Fruit fly (Drosophila melanogaster) whole organism, embryonic: ENCODE results near the gene Lasp.

Experiments used
- Antp ChIP-seq: fragments of 200-800 bp; sonication (Bioruptor generic); optimal IDR thresholded peaks from 3 replicates; lab custom pipeline; 2016; ENCODE audit warnings: missing biosample characterization, missing genetic modification characterization
- Bdp1 ChIP-seq: fragments of 200-800 bp; sonication (Bioruptor generic); optimal IDR thresholded peaks from 3 replicates; lab custom pipeline; 2016; ENCODE audit warnings: missing biosample characterization, missing genetic modification characterization
- Blimp-1 ChIP-seq: fragments of 200-800 bp; sonication (Bioruptor generic); optimal IDR thresholded peaks from 3 replicates; lab custom pipeline; 2018; ENCODE audit warnings: missing biosample characterization, missing genetic modification characterization, mild to moderate bottlenecking, moderate library complexity, missing genetic modification reagents
- CG10209 ChIP-seq: fragments of 200-800 bp; sonication (Bioruptor generic); optimal IDR thresholded peaks from 3 replicates; lab custom pipeline; 2017; ENCODE audit warnings: missing biosample characterization, mild to moderate bottlenecking, missing genetic modification characterization, missing genetic modification reagents
- CG10979 ChIP-seq: fragments of 200-800 bp; sonication (Bioruptor generic); optimal IDR thresholded peaks from 2 replicates; lab custom pipeline; 2018; ENCODE audit warnings: missing biosample characterization, mild to moderate bottlenecking, missing genetic modification characterization, moderate library complexity
- CG11093 ChIP-seq: fragments of 200-800 bp; sonication (Bioruptor generic); IDR thresholded peaks from 3 replicates; pipeline ENCODE4 v1.3.6; 2022; ENCODE audit warnings: missing biosample characterization, missing genetic modification characterization
- CG11695 ChIP-seq: fragments of 200-800 bp; sonication (Bioruptor generic); IDR thresholded peaks from 3 replicates; pipeline ENCODE4 v1.3.6; 2022; ENCODE audit warnings: missing biosample characterization, missing genetic modification characterization
- CG12104 ChIP-seq: fragments of 200-800 bp; sonication (Bioruptor generic); optimal IDR thresholded peaks from 3 replicates; lab custom pipeline; 2016; ENCODE audit warnings: missing biosample characterization, missing genetic modification characterization
- CG13424 ChIP-seq: fragments of 200-800 bp; sonication (Bioruptor generic); optimal IDR thresholded peaks from 2 replicates; lab custom pipeline; 2019; ENCODE audit warnings: missing biosample characterization, mild to moderate bottlenecking, missing genetic modification characterization, moderate library complexity
- CG14860 ChIP-seq: fragments of 200-800 bp; sonication (Bioruptor generic); IDR thresholded peaks from 3 replicates; pipeline ENCODE4 v1.3.6; 2022; ENCODE audit warnings: missing biosample characterization, missing genetic modification characterization; ENCODE audit not compliant: partially characterized antibody
- CG1647 ChIP-seq: fragments of 200-800 bp; sonication (Bioruptor generic); optimal IDR thresholded peaks from 3 replicates; lab custom pipeline; 2016; ENCODE audit warnings: missing biosample characterization, missing genetic modification characterization
- CG16813 ChIP-seq: fragments of 200-800 bp; sonication (Bioruptor generic); IDR thresholded peaks from 3 replicates; pipeline ENCODE4 v1.3.6; 2022; ENCODE audit warnings: missing biosample characterization, missing genetic modification characterization; ENCODE audit not compliant: partially characterized antibody
- CG17568 ChIP-seq: fragments of 200-800 bp; sonication (Bioruptor generic); optimal IDR thresholded peaks from 2 replicates; lab custom pipeline; 2018; ENCODE audit warnings: missing biosample characterization, mild to moderate bottlenecking, missing genetic modification characterization, moderate library complexity
- CG18476 ChIP-seq: fragments of 200-800 bp; sonication (Bioruptor generic); optimal IDR thresholded peaks from 2 replicates; lab custom pipeline; 2016; ENCODE audit warnings: missing biosample characterization, mild to moderate bottlenecking, missing genetic modification characterization
- CG30403 ChIP-seq: fragments of 200-800 bp; sonication (Bioruptor generic); optimal IDR thresholded peaks from 3 replicates; lab custom pipeline; 2016; ENCODE audit warnings: missing biosample characterization, missing genetic modification characterization
- CG31224 ChIP-seq: fragments of 200-800 bp; sonication (Bioruptor generic); IDR thresholded peaks from 2 replicates; pipeline ENCODE4 v1.3.6; 2022; ENCODE audit warnings: missing biosample characterization, missing genetic modification characterization
- CG4282 ChIP-seq: fragments of 200-800 bp; sonication (Bioruptor generic); optimal IDR thresholded peaks from 2 replicates; lab custom pipeline; 2016; ENCODE audit warnings: missing biosample characterization, missing genetic modification characterization
- CG4328 ChIP-seq: fragments of 200-800 bp; sonication (Bioruptor generic); optimal IDR thresholded peaks from 3 replicates; lab custom pipeline; 2017; ENCODE audit warnings: missing biosample characterization, missing genetic modification reagents, missing genetic modification characterization
- CG43689 ChIP-seq: fragments of 200-800 bp; sonication (Bioruptor generic); IDR thresholded peaks from 2 replicates; pipeline ENCODE4 v1.3.6; 2022; ENCODE audit warnings: missing biosample characterization, missing genetic modification characterization
- CG6272 ChIP-seq: fragments of 200-800 bp; sonication (Bioruptor generic); IDR thresholded peaks from 2 replicates; pipeline ENCODE4 v1.3.6; 2022; ENCODE audit warnings: missing biosample characterization, missing genetic modification characterization
- CG7357 ChIP-seq: fragments of 200-800 bp; sonication (Bioruptor generic); IDR thresholded peaks from 3 replicates; pipeline ENCODE4 v1.3.6; 2022; ENCODE audit warnings: missing biosample characterization, missing genetic modification characterization
- CG7839 ChIP-seq: fragments of 200-800 bp; sonication (Bioruptor generic); optimal IDR thresholded peaks from 3 replicates; lab custom pipeline; 2018; ENCODE audit warnings: missing biosample characterization, mild to moderate bottlenecking, missing genetic modification characterization, moderate library complexity
- CG7987 ChIP-seq: fragments of 200-800 bp; sonication (Bioruptor generic); optimal IDR thresholded peaks from 2 replicates; lab custom pipeline; 2018; ENCODE audit warnings: missing biosample characterization, mild to moderate bottlenecking, missing genetic modification characterization, moderate library complexity
- CG9876 ChIP-seq: fragments of 200-800 bp; sonication (Bioruptor generic); optimal IDR thresholded peaks from 2 replicates; lab custom pipeline; 2016; ENCODE audit warnings: missing biosample characterization, missing genetic modification characterization
- CrebB ChIP-seq: fragments of 200-800 bp; sonication (Bioruptor generic); optimal IDR thresholded peaks from 3 replicates; lab custom pipeline; 2018; ENCODE audit warnings: missing biosample characterization, mild to moderate bottlenecking, missing genetic modification characterization
- Hmr ChIP-seq: fragments of 200-800 bp; sonication (Bioruptor generic); optimal IDR thresholded peaks from 3 replicates; lab custom pipeline; 2017; ENCODE audit warnings: mild to moderate bottlenecking, missing biosample characterization, missing genetic modification reagents, missing genetic modification characterization
- Hr78 ChIP-seq, 2 experiments: fragments of 200-800 bp in 1 of 2; fragments of >200 bp in 1 of 2; sonication (Bioruptor generic) in 1 of 2; optimal IDR thresholded peaks; 2 replicates each; lab custom pipeline; 2017 to 2019; ENCODE audit warnings: missing biosample characterization in 2 of 2, missing genetic modification characterization in 2 of 2, mild to moderate bottlenecking in 1 of 2, moderate library complexity in 1 of 2
- Jarid2 ChIP-seq: fragments of 200-800 bp; sonication (Bioruptor generic); optimal IDR thresholded peaks from 3 replicates; lab custom pipeline; 2017; ENCODE audit warnings: mild to moderate bottlenecking, missing biosample characterization, missing genetic modification reagents, missing genetic modification characterization
- Mrtf ChIP-seq: fragments of 200-800 bp; sonication (Bioruptor generic); IDR thresholded peaks from 3 replicates; pipeline ENCODE4 v1.3.6; 2022; ENCODE audit warnings: missing biosample characterization, missing genetic modification characterization
- Pdp1 ChIP-seq, 2 experiments: fragments of 200-800 bp; sonication (Bioruptor generic); optimal IDR thresholded peaks; 3 replicates each; lab custom pipeline; 2016; ENCODE audit warnings: missing biosample characterization in 2 of 2, missing genetic modification characterization in 2 of 2, mild to moderate bottlenecking in 1 of 2, moderate library complexity in 1 of 2
- Rx ChIP-seq: fragments of 200-800 bp; sonication (Bioruptor generic); IDR thresholded peaks from 2 replicates; pipeline ENCODE4 v1.3.6; 2022; ENCODE audit warnings: missing biosample characterization, missing genetic modification characterization
- Scr ChIP-seq: fragments of 200-800 bp; sonication (Bioruptor generic); IDR thresholded peaks from 2 replicates; pipeline ENCODE4 v1.3.6; 2022; ENCODE audit warnings: missing biosample characterization, missing genetic modification characterization; ENCODE audit not compliant: partially characterized antibody
- Spps ChIP-seq: fragments of 200-800 bp; sonication (Bioruptor generic); optimal IDR thresholded peaks from 2 replicates; lab custom pipeline; 2018; ENCODE audit warnings: missing biosample characterization, mild to moderate bottlenecking, missing genetic modification characterization
- YL-1 ChIP-seq: fragments of 200-800 bp; sonication (Bioruptor generic); optimal IDR thresholded peaks from 3 replicates; lab custom pipeline; 2017; ENCODE audit warnings: missing biosample characterization, mild to moderate bottlenecking, missing genetic modification characterization
- az2 ChIP-seq: fragments of 200-800 bp; sonication (Bioruptor generic); optimal IDR thresholded peaks from 3 replicates; lab custom pipeline; 2016; ENCODE audit warnings: missing biosample characterization, missing genetic modification characterization
- bbx ChIP-seq: fragments of 200-800 bp; sonication (Bioruptor generic); IDR thresholded peaks from 2 replicates; pipeline ENCODE4 v1.3.6; 2022; ENCODE audit warnings: missing biosample characterization, missing genetic modification characterization; ENCODE audit not compliant: partially characterized antibody
- fd102C ChIP-seq: fragments of 200-800 bp; sonication (Bioruptor generic); optimal IDR thresholded peaks from 2 replicates; lab custom pipeline; 2018; ENCODE audit warnings: missing biosample characterization, mild to moderate bottlenecking, missing genetic modification characterization, moderate library complexity
- ftz-f1 ChIP-seq: fragments of 200-800 bp; sonication (Bioruptor generic); optimal IDR thresholded peaks from 2 replicates; lab custom pipeline; 2016; ENCODE audit warnings: missing biosample characterization, missing genetic modification characterization
- gfzf ChIP-seq: fragments of 200-800 bp; sonication (Bioruptor generic); optimal IDR thresholded peaks from 2 replicates; lab custom pipeline; 2016; ENCODE audit warnings: missing biosample characterization, mild to moderate bottlenecking, missing genetic modification characterization, moderate library complexity
- grn ChIP-seq: fragments of 200-800 bp; sonication (Bioruptor generic); optimal IDR thresholded peaks from 3 replicates; lab custom pipeline; 2017; ENCODE audit warnings: missing biosample characterization, missing genetic modification characterization
- gro ChIP-seq: fragments of 200-800 bp; sonication (Bioruptor generic); optimal IDR thresholded peaks from 2 replicates; lab custom pipeline; 2016; ENCODE audit warnings: missing biosample characterization, missing genetic modification characterization
- h ChIP-seq: fragments of >200 bp; optimal IDR thresholded peaks from 2 replicates; lab custom pipeline; 2017
- org-1 ChIP-seq: fragments of 200-800 bp; sonication (Bioruptor generic); optimal IDR thresholded peaks from 2 replicates; lab custom pipeline; 2017; ENCODE audit warnings: missing biosample characterization, missing genetic modification characterization
- pfk ChIP-seq: fragments of 200-800 bp; sonication (Bioruptor generic); optimal IDR thresholded peaks from 2 replicates; lab custom pipeline; 2018; ENCODE audit warnings: missing biosample characterization, mild to moderate bottlenecking, missing genetic modification characterization, moderate library complexity
- pho ChIP-seq: fragments of 200-800 bp; sonication (Bioruptor generic); optimal IDR thresholded peaks from 2 replicates; lab custom pipeline; 2016; ENCODE audit warnings: missing biosample characterization, missing genetic modification characterization
- phol ChIP-seq: fragments of 200-800 bp; sonication (Bioruptor generic); optimal IDR thresholded peaks from 3 replicates; lab custom pipeline; 2018; ENCODE audit warnings: missing biosample characterization, mild to moderate bottlenecking, missing genetic modification characterization, moderate library complexity
- pita ChIP-seq: fragments of 200-800 bp; sonication (Bioruptor generic); optimal IDR thresholded peaks from 2 replicates; lab custom pipeline; 2017; ENCODE audit warnings: missing biosample characterization, mild to moderate bottlenecking, missing genetic modification characterization
- slbo ChIP-seq: fragments of 200-800 bp; sonication (Bioruptor generic); IDR thresholded peaks from 2 replicates; pipeline ENCODE4 v1.3.6; 2022; ENCODE audit warnings: missing biosample characterization, missing genetic modification characterization
- stc ChIP-seq: fragments of 200-800 bp; sonication (Bioruptor generic); IDR thresholded peaks from 2 replicates; pipeline ENCODE4 v1.3.6; 2022; ENCODE audit warnings: missing biosample characterization, missing genetic modification characterization
- tap ChIP-seq: fragments of 200-800 bp; optimal IDR thresholded peaks from 3 replicates; lab custom pipeline; 2019; ENCODE audit warnings: missing biosample characterization, mild to moderate bottlenecking, missing genetic modification characterization, moderate library complexity
- toy ChIP-seq: fragments of 200-800 bp; sonication (Bioruptor generic); IDR thresholded peaks from 2 replicates; pipeline ENCODE4 v1.3.6; 2022; ENCODE audit warnings: missing biosample characterization, missing genetic modification characterization
- zf30C ChIP-seq: fragments of 200-800 bp; sonication (Bioruptor generic); optimal IDR thresholded peaks from 3 replicates; lab custom pipeline; 2018; ENCODE audit warnings: missing biosample characterization, mild to moderate bottlenecking, missing genetic modification characterization

Lasp gene

dm6 chr3L:16714193-16714538, 2.7 kb upstream of the Lasp start (continued):
- TF ChIP-seq CG7987 (peak; percentile 31), CG14860 (GFP tag; lab: Robert Waterston, UW) (no peak), pho (GFP tag; lab: Kevin White, UChicago) (no peak), CG12104 (GFP tag; lab: Kevin White, UChicago) (no peak), CG1647 (no peak), fd102C (GFP tag; lab: Kevin White, UChicago) (no peak), Blimp-1 (GFP tag; lab: Kevin White, UChicago) (no peak), CG7839 (tag; lab: Kevin White, UChicago) (no peak), toy (GFP tag; lab: Robert Waterston, UW) (no peak), Scr (no peak), CG6272 (GFP tag; lab: Robert Waterston, UW) (no peak), CG10209 (GFP tag; lab: Kevin White, UChicago) (peak; percentile 30), CG10979 (tag; lab: Kevin White, UChicago) (no peak), slbo (no peak), Mrtf (GFP tag; lab: Robert Waterston, UW) (no peak), pfk (GFP tag; lab: Kevin White, UChicago) (no peak), gro (GFP tag; lab: Kevin White, UChicago) (no peak), pita (GFP tag; lab: Kevin White, UChicago) (no peak), CG4328 (GFP tag; lab: Kevin White, UChicago) (no peak), CG4282 (no peak), CG16813 (GFP tag; lab: Robert Waterston, UW) (no peak), Spps (no peak), gfzf (GFP tag; lab: Kevin White, UChicago) (no peak), h (lab: Kevin White, UChicago) (no peak), tap (tag; lab: Kevin White, UChicago) (no peak), bbx (no peak), Hr78 (GFP tag; optimal IDR thresholded peaks at IDR 0.05; lab: Kevin White, UChicago) (no peak), CG18476 (GFP tag; lab: Kevin White, UChicago) (no peak), grn (GFP tag; lab: Kevin White, UChicago) (no peak), CrebB (tag; lab: Kevin White, UChicago) (no peak), zf30C (no peak), YL-1 (GFP tag; lab: Kevin White, UChicago) (peak; percentile 12), CG17568 (GFP tag; lab: Kevin White, UChicago) (no peak), CG11695 (GFP tag; lab: Robert Waterston, UW) (no peak), CG13424 (tag; lab: Kevin White, UChicago) (peak; percentile 7), CG31224 (GFP tag; lab: Robert Waterston, UW) (no peak), CG43689 (GFP tag; lab: Robert Waterston, UW) (no peak), ftz-f1 (GFP tag; lab: Kevin White, UChicago) (no peak), org-1 (GFP tag; lab: Kevin White, UChicago) (no peak), CG11093 (no peak), stc (no peak), Pdp1 (GFP tag; optimal IDR thresholded peaks at IDR 0.05; lab: Kevin White, UChicago) (no peak), Antp (GFP tag; lab: Kevin White, UChicago) (no peak), Jarid2 (no peak), Bdp1 (GFP tag; lab: Kevin White, UChicago) (no peak), CG9876 (no peak), phol (no peak), CG7357 (GFP tag; lab: Robert Waterston, UW) (no peak), CG30403 (GFP tag; lab: Kevin White, UChicago) (no peak), Rx (GFP tag; lab: Robert Waterston, UW) (no peak), az2 (GFP tag; lab: Kevin White, UChicago) (no peak), Hmr (GFP tag; lab: Kevin White, UChicago) (no peak)
